Worm (Caenorhabditis elegans): ENCODE results near the gene nhr-91.

- TF ChIP-seq fos-1 (tag; optimal IDR thresholded peaks at IDR 0.05) (no peak), nhr-237 (tag; optimal IDR thresholded peaks at IDR 0.05) (no peak), lin-13 (GFP tag; optimal IDR thresholded peaks at IDR 0.05) (no peak), dve-1 (tag; optimal IDR thresholded peaks at IDR 0.05; ENCODE audit: insufficient read depth) (no peak), snpc-4 (tag; optimal IDR thresholded peaks at IDR 0.05) (no peak), zip-11 (GFP tag; IDR thresholded peaks at IDR 0.05) (no peak), R02D3.7 (tag; optimal IDR thresholded peaks at IDR 0.05) (no peak), fkh-10 (GFP tag; optimal IDR thresholded peaks at IDR 0.05) (no peak), dmd-6 (GFP tag; IDR thresholded peaks at IDR 0.05) (no peak), nhr-25 (tag; optimal IDR thresholded peaks at IDR 0.05; ENCODE audit: borderline replicate concordance, insufficient read depth) (no peak)
These were observed 1.8 kb downstream of the nhr-91 start for ce11 chrX:15310986-15311385.

Data from whole organism, L4 larva.